Fruit fly (Drosophila melanogaster) whole organism, embryonic: ENCODE data around the gene Hacd1.
A peak's percentile ranks its signal among the peaks of the same experiment; 100 is the strongest.

Experiments
- Asciz ChIP-seq: fragments of 200-800 bp; sonication (Bioruptor generic); optimal IDR thresholded peaks from 2 replicates; lab custom pipeline; 2017; ENCODE audit warnings: missing biosample characterization, mild to moderate bottlenecking, missing genetic modification characterization, missing genetic modification reagents
- B-H2 ChIP-seq: fragments of 200-800 bp; sonication (Bioruptor generic); optimal IDR thresholded peaks from 2 replicates; lab custom pipeline; 2018; ENCODE audit warnings: missing biosample characterization, mild to moderate bottlenecking, missing genetic modification characterization
- Blimp-1 ChIP-seq: fragments of 200-800 bp; sonication (Bioruptor generic); optimal IDR thresholded peaks from 3 replicates; lab custom pipeline; 2018; ENCODE audit warnings: missing biosample characterization, missing genetic modification characterization, mild to moderate bottlenecking, moderate library complexity, missing genetic modification reagents
- CG12744 ChIP-seq: fragments of 200-800 bp; sonication (Bioruptor generic); optimal IDR thresholded peaks from 2 replicates; lab custom pipeline; 2016; ENCODE audit warnings: missing biosample characterization, missing genetic modification characterization
- CG14014 ChIP-seq: fragments of 200-800 bp; sonication (Bioruptor generic); IDR thresholded peaks from 2 replicates; pipeline ENCODE4 v1.3.6; 2022; ENCODE audit warnings: missing biosample characterization, missing genetic modification characterization
- CG16779 ChIP-seq: fragments of 200-800 bp; sonication (Bioruptor generic); IDR thresholded peaks from 2 replicates; pipeline ENCODE4 v1.3.6; 2022; ENCODE audit warnings: missing biosample characterization, missing genetic modification characterization
- CG16813 ChIP-seq: fragments of 200-800 bp; sonication (Bioruptor generic); IDR thresholded peaks from 3 replicates; pipeline ENCODE4 v1.3.6; 2022; ENCODE audit warnings: missing biosample characterization, missing genetic modification characterization; ENCODE audit not compliant: partially characterized antibody
- CG1792 ChIP-seq: fragments of 200-800 bp; sonication (Bioruptor generic); optimal IDR thresholded peaks from 2 replicates; lab custom pipeline; 2016; ENCODE audit warnings: missing biosample characterization, missing genetic modification characterization
- CG2116 ChIP-seq: fragments of 200-800 bp; sonication (Bioruptor generic); optimal IDR thresholded peaks from 3 replicates; lab custom pipeline; 2018; ENCODE audit warnings: missing biosample characterization, mild to moderate bottlenecking, missing genetic modification characterization
- CG31365 ChIP-seq: fragments of 200-800 bp; sonication (Bioruptor generic); optimal IDR thresholded peaks from 2 replicates; lab custom pipeline; 2018; ENCODE audit warnings: missing biosample characterization, mild to moderate bottlenecking, missing genetic modification characterization
- CG31388 ChIP-seq: fragments of 200-800 bp; sonication (Bioruptor generic); optimal IDR thresholded peaks from 2 replicates; lab custom pipeline; 2016; ENCODE audit warnings: missing biosample characterization, missing genetic modification characterization
- CG32767 ChIP-seq: fragments of 200-800 bp; sonication (Bioruptor generic); IDR thresholded peaks from 2 replicates; pipeline ENCODE4 v1.3.6; 2022; ENCODE audit warnings: missing biosample characterization, missing genetic modification characterization
- CG34422 ChIP-seq: fragments of 200-800 bp; sonication (Bioruptor generic); IDR thresholded peaks from 3 replicates; pipeline ENCODE4 v1.3.6; 2022; ENCODE audit warnings: missing biosample characterization, missing genetic modification characterization
- CG4707 ChIP-seq: fragments of 200-800 bp; sonication (Bioruptor generic); optimal IDR thresholded peaks from 2 replicates; lab custom pipeline; 2018; ENCODE audit warnings: missing biosample characterization, mild to moderate bottlenecking, missing genetic modification characterization, moderate library complexity
- CG5180 ChIP-seq: fragments of 200-800 bp; sonication (Bioruptor generic); optimal IDR thresholded peaks from 3 replicates; lab custom pipeline; 2017; ENCODE audit warnings: missing biosample characterization, missing genetic modification characterization, mild to moderate bottlenecking, moderate library complexity, missing genetic modification reagents
- CG6791 ChIP-seq: fragments of 200-800 bp; sonication (Bioruptor generic); IDR thresholded peaks from 3 replicates; pipeline ENCODE4 v1.3.6; 2022; ENCODE audit warnings: missing biosample characterization, missing genetic modification characterization; ENCODE audit not compliant: partially characterized antibody
- CG6813 ChIP-seq: fragments of 200-800 bp; sonication (Bioruptor generic); optimal IDR thresholded peaks from 2 replicates; lab custom pipeline; 2017; ENCODE audit warnings: missing biosample characterization, missing genetic modification characterization, mild to moderate bottlenecking, moderate library complexity, missing genetic modification reagents
- CG7839 ChIP-seq: fragments of 200-800 bp; sonication (Bioruptor generic); optimal IDR thresholded peaks from 3 replicates; lab custom pipeline; 2018; ENCODE audit warnings: missing biosample characterization, mild to moderate bottlenecking, missing genetic modification characterization, moderate library complexity
- CG9876 ChIP-seq: fragments of 200-800 bp; sonication (Bioruptor generic); optimal IDR thresholded peaks from 2 replicates; lab custom pipeline; 2016; ENCODE audit warnings: missing biosample characterization, missing genetic modification characterization
- D ChIP-seq, 2 experiments: fragments of 200-800 bp in 1 of 2; fragments of >200 bp in 1 of 2; sonication (Bioruptor generic) in 1 of 2; optimal IDR thresholded peaks; 2 replicates in 1 of 2; 3 replicates in 1 of 2; lab custom pipeline; 2017; ENCODE audit warnings: mild to moderate bottlenecking in 1 of 2, missing biosample characterization in 1 of 2, missing genetic modification characterization in 1 of 2, missing genetic modification reagents in 1 of 2
- D19A ChIP-seq: fragments of 200-800 bp; optimal IDR thresholded peaks from 3 replicates; lab custom pipeline; 2019; ENCODE audit warnings: missing biosample characterization, mild to moderate bottlenecking, missing genetic modification characterization, moderate library complexity
- Fer1 ChIP-seq: fragments of 200-800 bp; sonication (Bioruptor generic); optimal IDR thresholded peaks from 2 replicates; lab custom pipeline; 2017; ENCODE audit warnings: missing biosample characterization, mild to moderate bottlenecking, missing genetic modification characterization
- Fer3 ChIP-seq: fragments of 200-800 bp; sonication (Bioruptor generic); optimal IDR thresholded peaks from 2 replicates; lab custom pipeline; 2018; ENCODE audit warnings: missing biosample characterization, mild to moderate bottlenecking, missing genetic modification characterization, moderate library complexity
- HLH4C ChIP-seq: fragments of 200-800 bp; sonication (Bioruptor generic); IDR thresholded peaks from 3 replicates; pipeline ENCODE4 v1.3.6; 2022; ENCODE audit warnings: missing biosample characterization, missing genetic modification characterization; ENCODE audit not compliant: partially characterized antibody
- Hr3 ChIP-seq: fragments of 200-800 bp; sonication (Bioruptor generic); optimal IDR thresholded peaks from 3 replicates; lab custom pipeline; 2016; ENCODE audit warnings: missing biosample characterization, missing genetic modification characterization
- Max ChIP-seq: fragments of 200-800 bp; sonication (Bioruptor generic); optimal IDR thresholded peaks from 2 replicates; lab custom pipeline; 2016; ENCODE audit warnings: missing biosample characterization, mild to moderate bottlenecking, missing genetic modification characterization
- NC2β ChIP-seq: fragments of 200-800 bp; sonication (Bioruptor generic); optimal IDR thresholded peaks from 2 replicates; lab custom pipeline; 2016; ENCODE audit warnings: missing biosample characterization, missing genetic modification characterization
- NK7.1 ChIP-seq: fragments of 200-800 bp; sonication (Bioruptor generic); optimal IDR thresholded peaks from 3 replicates; lab custom pipeline; 2016; ENCODE audit warnings: missing biosample characterization, missing genetic modification characterization
- Ravus ChIP-seq: fragments of 200-800 bp; sonication (Bioruptor generic); IDR thresholded peaks from 2 replicates; pipeline ENCODE4 v1.3.6; 2022; ENCODE audit warnings: missing biosample characterization, missing genetic modification characterization
- Side ChIP-seq: fragments of 200-800 bp; sonication (Bioruptor generic); optimal IDR thresholded peaks from 2 replicates; lab custom pipeline; 2016; ENCODE audit warnings: missing biosample characterization, missing genetic modification characterization
- Sox100B ChIP-seq: fragments of 200-800 bp; sonication (Bioruptor generic); optimal IDR thresholded peaks from 3 replicates; lab custom pipeline; 2018; ENCODE audit warnings: missing biosample characterization, mild to moderate bottlenecking, missing genetic modification characterization
- Sox102F ChIP-seq: fragments of 200-800 bp; sonication (Bioruptor generic); optimal IDR thresholded peaks from 2 replicates; lab custom pipeline; 2018; ENCODE audit warnings: missing biosample characterization, mild to moderate bottlenecking, missing genetic modification characterization, moderate library complexity
- ab ChIP-seq: fragments of 200-800 bp; sonication (Bioruptor generic); optimal IDR thresholded peaks from 2 replicates; lab custom pipeline; 2016; ENCODE audit warnings: missing biosample characterization, missing genetic modification characterization
- bsh ChIP-seq, 2 experiments: fragments of 200-800 bp; sonication (Bioruptor generic); optimal IDR thresholded peaks; 2 replicates each; lab custom pipeline; 2017 to 2018; ENCODE audit warnings: mild to moderate bottlenecking in 2 of 2, missing biosample characterization in 2 of 2, missing genetic modification characterization in 2 of 2, moderate library complexity in 1 of 2
- cas ChIP-seq: fragments of 200-800 bp; sonication (Bioruptor generic); IDR thresholded peaks from 2 replicates; pipeline ENCODE4 v1.3.6; 2022; ENCODE audit warnings: missing biosample characterization, missing genetic modification characterization
- ci ChIP-seq: fragments of 200-800 bp; sonication (Bioruptor generic); IDR thresholded peaks from 3 replicates; pipeline ENCODE4 v1.3.6; 2022; ENCODE audit warnings: missing biosample characterization, missing genetic modification characterization
- fd3F ChIP-seq: fragments of 200-800 bp; sonication (Bioruptor generic); optimal IDR thresholded peaks from 2 replicates; lab custom pipeline; 2018; ENCODE audit warnings: missing biosample characterization, mild to moderate bottlenecking, missing genetic modification characterization, moderate library complexity
- gsb-n ChIP-seq: fragments of 200-800 bp; sonication (Bioruptor generic); optimal IDR thresholded peaks from 3 replicates; lab custom pipeline; 2018; ENCODE audit warnings: missing biosample characterization, mild to moderate bottlenecking, missing genetic modification characterization
- hkb ChIP-seq, 2 experiments: fragments of 200-800 bp in 1 of 2; fragments of >200 bp in 1 of 2; sonication (Bioruptor generic) in 1 of 2; IDR thresholded peaks in 1 of 2; optimal IDR thresholded peaks in 1 of 2; 2 replicates each; pipeline versions ENCODE4 v1.3.6 to Lab custom; 2017 to 2022; ENCODE audit warnings: missing biosample characterization in 1 of 2, missing genetic modification characterization in 1 of 2
- kah ChIP-seq: fragments of 200-800 bp; sonication (Bioruptor generic); optimal IDR thresholded peaks from 2 replicates; lab custom pipeline; 2018; ENCODE audit warnings: missing biosample characterization, mild to moderate bottlenecking, missing genetic modification characterization
- shn ChIP-seq: fragments of 200-800 bp; sonication (Bioruptor generic); optimal IDR thresholded peaks from 3 replicates; lab custom pipeline; 2016; ENCODE audit warnings: missing biosample characterization, missing genetic modification characterization
- trem ChIP-seq: fragments of 200-800 bp; optimal IDR thresholded peaks from 3 replicates; lab custom pipeline; 2019; ENCODE audit warnings: missing biosample characterization, mild to moderate bottlenecking, missing genetic modification characterization, moderate library complexity
- z ChIP-seq: fragments of 200-800 bp; sonication (Bioruptor generic); IDR thresholded peaks from 3 replicates; pipeline ENCODE4 v1.3.6; 2022; ENCODE audit warnings: missing biosample characterization, missing genetic modification characterization

Gene Hacd1

DNA sequence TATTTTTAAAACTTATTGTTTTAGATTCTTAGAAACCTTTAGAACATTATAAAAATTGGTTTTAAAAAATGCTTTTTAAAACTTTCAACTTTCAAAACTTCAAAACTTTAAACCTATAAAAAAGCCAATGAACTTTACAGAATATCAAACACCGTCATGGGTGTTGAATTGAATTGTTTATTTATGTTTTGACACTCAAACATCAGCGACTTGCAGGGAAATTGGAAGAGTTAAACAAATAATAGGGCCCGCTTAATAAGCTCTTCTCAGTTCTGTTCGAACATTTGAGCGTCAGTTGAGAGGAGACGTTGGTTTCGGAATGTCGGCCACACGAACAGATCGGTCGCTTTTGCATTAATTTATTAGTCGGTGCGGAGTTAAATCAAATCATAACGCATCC lies 47.1 kb upstream of the Hacd1 start, which contains the start of gene PLCXD (continued):
- no peak for TF ChIP-seq cas (GFP tag; lab: Robert Waterston, UW)
- peak; percentile 24 for TF ChIP-seq gsb-n (tag; lab: Kevin White, UChicago)
- TF ChIP-seq fd3F (GFP tag; lab: Kevin White, UChicago): no peak
- TF ChIP-seq CG16779 (GFP tag; lab: Robert Waterston, UW): no peak
- no peak for TF ChIP-seq CG31388
- no peak for TF ChIP-seq D (optimal IDR thresholded peaks at IDR 0.05; lab: Kevin White, UChicago)
- no peak for TF ChIP-seq D (GFP tag; optimal IDR thresholded peaks at IDR 0.05; lab: Kevin White, UChicago)
- TF ChIP-seq CG5180 (GFP tag; lab: Kevin White, UChicago): peak; percentile 91
- no peak for TF ChIP-seq CG14014 (GFP tag; lab: Robert Waterston, UW)
- TF ChIP-seq CG16813 (GFP tag; lab: Robert Waterston, UW): no peak
- TF ChIP-seq Fer3 (tag; lab: Kevin White, UChicago): peak; percentile 8
- no peak for TF ChIP-seq CG34422 (GFP tag; lab: Robert Waterston, UW)
- no peak for TF ChIP-seq CG1792 (GFP tag; lab: Kevin White, UChicago)
- TF ChIP-seq ab (GFP tag; lab: Kevin White, UChicago): no peak
- peak; percentile 69 for TF ChIP-seq Asciz (GFP tag; lab: Kevin White, UChicago)
- TF ChIP-seq CG7839 (tag; lab: Kevin White, UChicago): no peak
- TF ChIP-seq HLH4C (GFP tag; lab: Robert Waterston, UW): no peak
- TF ChIP-seq CG32767 (GFP tag; lab: Robert Waterston, UW): no peak
- TF ChIP-seq Hr3: no peak
- no peak for TF ChIP-seq NC2β (GFP tag; lab: Kevin White, UChicago)
- TF ChIP-seq kah: no peak
- TF ChIP-seq D19A (tag; lab: Kevin White, UChicago): peak; percentile 14
- TF ChIP-seq Ravus: no peak
- peak; percentile 55 for TF ChIP-seq Sox100B (GFP tag; lab: Kevin White, UChicago)
- TF ChIP-seq NK7.1: no peak
- no peak for TF ChIP-seq hkb (optimal IDR thresholded peaks at IDR 0.05; lab: Kevin White, UChicago)
- peak; percentile 37; the same call in 1 of the 2 replicates for TF ChIP-seq hkb (GFP tag; IDR thresholded peaks at IDR 0.05; lab: Robert Waterston, UW)
- no peak for TF ChIP-seq Max (GFP tag; lab: Kevin White, UChicago)
- TF ChIP-seq shn (GFP tag; lab: Kevin White, UChicago): no peak
- peak in 1 of 2 experiments; percentile 45 for TF ChIP-seq bsh (GFP tag; optimal IDR thresholded peaks at IDR 0.05; lab: Kevin White, UChicago)
- TF ChIP-seq CG12744 (GFP tag; lab: Kevin White, UChicago): no peak
- TF ChIP-seq CG6813: no peak
- TF ChIP-seq Fer1 (GFP tag; lab: Kevin White, UChicago): no peak
- no peak for TF ChIP-seq CG9876
- peak; percentile 51; the same call in 2 of the 3 replicates for TF ChIP-seq ci
- TF ChIP-seq CG31365 (tag; lab: Kevin White, UChicago): no peak
- TF ChIP-seq Sox102F (GFP tag; lab: Kevin White, UChicago): no peak
- TF ChIP-seq z (GFP tag; lab: Robert Waterston, UW): peak; percentile 67; the same call in 2 of the 3 replicates
- no peak for TF ChIP-seq Side
- peak; percentile 36 for TF ChIP-seq CG4707 (GFP tag; lab: Kevin White, UChicago)
- TF ChIP-seq CG6791 (GFP tag; lab: Robert Waterston, UW): no peak
- TF ChIP-seq Blimp-1 (GFP tag; lab: Kevin White, UChicago): no peak
- no peak for TF ChIP-seq CG2116
- no peak for TF ChIP-seq B-H2 (GFP tag; lab: Kevin White, UChicago)
- TF ChIP-seq trem (tag; lab: Kevin White, UChicago): no peak
- TF ChIP-seq, all 482 proteins: peak for 29
